Worm (Caenorhabditis elegans) whole organism, young adult: ENCODE results near the gene fbxb-59.
A peak's percentile ranks its signal among the peaks of the same experiment; 100 is the strongest.

Source experiments
- B0261.1 ChIP-seq: sonication (generic microtip); optimal IDR thresholded peaks from 2 replicates; lab custom pipeline; 2016; ENCODE audit warnings: mild to moderate bottlenecking, missing genetic modification characterization, moderate library complexity, missing compliant biosample characterization
- C06A6.2 ChIP-seq: fragments of 200-800 bp; sonication (Bioruptor generic); conservative IDR thresholded peaks from 2 replicates; pipeline ENCODE4 v1.3.6; 2022; ENCODE audit warnings: missing genetic modification characterization, missing compliant biosample characterization
- F10E7.11 ChIP-seq: sonication (generic microtip); optimal IDR thresholded peaks from 2 replicates; lab custom pipeline; 2017; ENCODE audit warnings: mild to moderate bottlenecking, missing genetic modification characterization, moderate library complexity, missing compliant biosample characterization
- F22D6.2 ChIP-seq: sonication (generic microtip); optimal IDR thresholded peaks from 2 replicates; lab custom pipeline; 2016; ENCODE audit warnings: mild to moderate bottlenecking, missing genetic modification characterization, missing compliant biosample characterization
- F52B5.7 ChIP-seq: sonication (generic microtip); optimal IDR thresholded peaks from 2 replicates; lab custom pipeline; 2016; ENCODE audit warnings: mild to moderate bottlenecking, missing genetic modification characterization, missing compliant biosample characterization
- T07F8.4 ChIP-seq: sonication (generic microtip); optimal IDR thresholded peaks from 2 replicates; lab custom pipeline; 2016; ENCODE audit warnings: mild to moderate bottlenecking, missing genetic modification characterization, moderate library complexity, missing compliant biosample characterization
- Y53F4B.3 ChIP-seq: fragments of 200-800 bp; sonication (Bioruptor generic); IDR thresholded peaks from 2 replicates; pipeline ENCODE4 v1.3.6; 2022; ENCODE audit warnings: missing genetic modification reagents, missing genetic modification characterization, missing compliant biosample characterization
- Y53G8AR.9 ChIP-seq: fragments of 200-800 bp; sonication (Bioruptor generic); conservative IDR thresholded peaks from 2 replicates; pipeline ENCODE4 v1.3.6; 2022; ENCODE audit warnings: missing genetic modification reagents, missing genetic modification characterization, missing compliant biosample characterization
- Y56A3A.18 ChIP-seq: fragments of 200-800 bp; sonication (Bioruptor generic); IDR thresholded peaks from 2 replicates; pipeline ENCODE4 v1.3.6; 2022; ENCODE audit warnings: missing genetic modification reagents, missing genetic modification characterization, missing compliant biosample characterization
- ZK185.1 ChIP-seq: sonication (generic microtip); optimal IDR thresholded peaks from 2 replicates; lab custom pipeline; 2016; ENCODE audit warnings: mild to moderate bottlenecking, missing genetic modification characterization, missing compliant biosample characterization; ENCODE audit not compliant: poor library complexity, severe bottlenecking
- akir-1 ChIP-seq: fragments of 200-800 bp; sonication (Bioruptor generic); optimal IDR thresholded peaks from 2 replicates; lab custom pipeline; 2018; ENCODE audit warnings: mild to moderate bottlenecking, missing genetic modification characterization, moderate library complexity, missing compliant biosample characterization
- attf-5 ChIP-seq: fragments of 200-800 bp; sonication (Bioruptor generic); optimal IDR thresholded peaks from 2 replicates; lab custom pipeline; 2018; ENCODE audit warnings: mild to moderate bottlenecking, missing genetic modification characterization, missing compliant biosample characterization
- attf-6 ChIP-seq: fragments of 200-800 bp; sonication (Bioruptor generic); IDR thresholded peaks from 2 replicates; pipeline ENCODE4 v1.3.6; 2022; ENCODE audit warnings: missing genetic modification reagents, missing genetic modification characterization, missing compliant biosample characterization
- bed-2 ChIP-seq: fragments of 200-800 bp; sonication (Bioruptor generic); IDR thresholded peaks from 2 replicates; pipeline ENCODE4 v1.3.6; 2022; ENCODE audit warnings: missing genetic modification reagents, missing genetic modification characterization, missing compliant biosample characterization
- ccch-3 ChIP-seq: fragments of 200-800 bp; sonication (Bioruptor generic); optimal IDR thresholded peaks from 2 replicates; lab custom pipeline; 2018; ENCODE audit warnings: mild to moderate bottlenecking, missing genetic modification characterization, missing compliant biosample characterization
- cebp-1 ChIP-seq, 2 experiments: fragments of 200-800 bp in 1 of 2; sonication (Bioruptor generic) in 1 of 2; sonication (generic microtip) in 1 of 2; IDR thresholded peaks in 1 of 2; optimal IDR thresholded peaks in 1 of 2; 2 replicates each; pipeline versions ENCODE4 v1.3.6 to Lab custom; 2017 to 2022; ENCODE audit warnings: missing compliant biosample characterization in 2 of 2, missing genetic modification characterization in 2 of 2, mild to moderate bottlenecking in 1 of 2, missing genetic modification reagents in 1 of 2, moderate library complexity in 1 of 2
- ceh-100 ChIP-seq: fragments of 200-800 bp; sonication (Bioruptor generic); IDR thresholded peaks from 2 replicates; pipeline ENCODE4 v1.3.6; 2022; ENCODE audit warnings: missing genetic modification reagents, missing genetic modification characterization, missing compliant biosample characterization
- ceh-58 ChIP-seq: fragments of 200-800 bp; sonication (Bioruptor generic); IDR thresholded peaks from 2 replicates; pipeline ENCODE4 v1.3.6; 2022; ENCODE audit warnings: missing genetic modification characterization, missing compliant biosample characterization
- chd-7 ChIP-seq: sonication (generic microtip); optimal IDR thresholded peaks from 2 replicates; lab custom pipeline; 2016; ENCODE audit warnings: mild to moderate bottlenecking, missing genetic modification characterization, moderate library complexity, missing compliant biosample characterization
- die-1 ChIP-seq: sonication (generic microtip); optimal IDR thresholded peaks from 2 replicates; lab custom pipeline; 2016; ENCODE audit warnings: missing genotype, mild to moderate bottlenecking, missing genetic modification characterization, missing compliant biosample characterization
- egl-18 ChIP-seq: fragments of 200-800 bp; sonication (Bioruptor generic); IDR thresholded peaks from 2 replicates; pipeline ENCODE4 v1.3.6; 2022; ENCODE audit warnings: missing genetic modification reagents, missing genetic modification characterization, missing compliant biosample characterization
- gei-17 ChIP-seq: fragments of 200-800 bp; sonication (Bioruptor generic); optimal IDR thresholded peaks from 2 replicates; lab custom pipeline; 2018; ENCODE audit warnings: mild to moderate bottlenecking, missing genetic modification characterization, missing compliant biosample characterization
- him-1 ChIP-seq: sonication (generic microtip); optimal IDR thresholded peaks from 2 replicates; lab custom pipeline; 2016; ENCODE audit warnings: missing genotype, missing genetic modification reagents, missing genetic modification characterization, missing compliant biosample characterization
- hmg-1.2 ChIP-seq: fragments of 200-800 bp; sonication (Bioruptor generic); IDR thresholded peaks from 2 replicates; pipeline ENCODE4 v1.3.6; 2022; ENCODE audit warnings: missing genetic modification reagents, missing genetic modification characterization, missing compliant biosample characterization
- hrde-1 ChIP-seq: sonication (generic microtip); optimal IDR thresholded peaks from 2 replicates; lab custom pipeline; 2016; ENCODE audit warnings: missing genetic modification characterization, mild to moderate bottlenecking, missing compliant biosample characterization, moderate library complexity, missing genotype, missing genetic modification reagents, borderline replicate concordance
- hsf-1 ChIP-seq: fragments of 200-800 bp; sonication (Bioruptor generic); IDR thresholded peaks from 2 replicates; pipeline ENCODE4 v1.3.6; 2022; ENCODE audit warnings: missing genetic modification reagents, missing genetic modification characterization, missing compliant biosample characterization
- let-526 ChIP-seq: fragments of 200-800 bp; sonication (Bioruptor generic); IDR thresholded peaks from 2 replicates; pipeline ENCODE4 v1.3.6; 2022; ENCODE audit warnings: missing genetic modification reagents, missing genetic modification characterization, missing compliant biosample characterization
- let-607 ChIP-seq, 2 experiments: fragments of 200-800 bp in 1 of 2; sonication (Bioruptor generic) in 1 of 2; sonication (generic microtip) in 1 of 2; optimal IDR thresholded peaks; 2 replicates each; lab custom pipeline; 2016 to 2018; ENCODE audit warnings: mild to moderate bottlenecking in 2 of 2, missing compliant biosample characterization in 2 of 2, missing genetic modification characterization in 2 of 2, moderate library complexity in 2 of 2, missing genotype in 1 of 2
- lin-26 ChIP-seq: fragments of 200-800 bp; sonication (Bioruptor generic); IDR thresholded peaks from 2 replicates; pipeline ENCODE4 v1.3.6; 2022; ENCODE audit warnings: missing genetic modification reagents, missing genetic modification characterization, missing compliant biosample characterization
- lin-35 ChIP-seq, 3 experiments: fragments of 150-350 bp in 2 of 3; sonication (generic microtip) in 1 of 3; optimal IDR thresholded peaks; 2 replicates each; lab custom pipeline; 2014 to 2018; ENCODE audit warnings: missing biosample characterization in 3 of 3, missing genetic modification characterization in 3 of 3, missing genetic modification reagents in 3 of 3
- lin-40 ChIP-seq: sonication (generic microtip); optimal IDR thresholded peaks from 2 replicates; lab custom pipeline; 2016; ENCODE audit warnings: missing genetic modification characterization, mild to moderate bottlenecking, missing compliant biosample characterization, missing genotype, missing genetic modification reagents
- lin-54 ChIP-seq: fragments of 200-800 bp; sonication (Bioruptor generic); optimal IDR thresholded peaks from 2 replicates; lab custom pipeline; 2018; ENCODE audit warnings: mild to moderate bottlenecking, missing genetic modification characterization, missing compliant biosample characterization
- madf-10 ChIP-seq: sonication (generic microtip); optimal IDR thresholded peaks from 2 replicates; lab custom pipeline; 2016; ENCODE audit warnings: mild to moderate bottlenecking, missing genetic modification characterization, missing compliant biosample characterization
- madf-6 ChIP-seq: fragments of 200-800 bp; sonication (Bioruptor generic); IDR thresholded peaks from 2 replicates; pipeline ENCODE4 v1.3.6; 2022; ENCODE audit warnings: missing genetic modification reagents, missing genetic modification characterization, missing compliant biosample characterization
- mcd-1 ChIP-seq: fragments of 200-800 bp; sonication (Bioruptor generic); IDR thresholded peaks from 2 replicates; pipeline ENCODE4 v1.3.6; 2022; ENCODE audit warnings: missing genetic modification reagents, missing genetic modification characterization, missing compliant biosample characterization
- mel-28 ChIP-seq: sonication (generic microtip); optimal IDR thresholded peaks from 2 replicates; lab custom pipeline; 2016; ENCODE audit warnings: borderline replicate concordance, mild to moderate bottlenecking, missing genetic modification characterization, missing compliant biosample characterization
- mxl-1 ChIP-seq: sonication (generic microtip); optimal IDR thresholded peaks from 2 replicates; lab custom pipeline; 2016; ENCODE audit warnings: missing genetic modification characterization, missing compliant biosample characterization
- nhr-179 ChIP-seq: sonication (generic microtip); optimal IDR thresholded peaks from 2 replicates; lab custom pipeline; 2016; ENCODE audit warnings: mild to moderate bottlenecking, missing genetic modification characterization, missing compliant biosample characterization
- nhr-80 ChIP-seq: sonication (generic microtip); optimal IDR thresholded peaks from 2 replicates; lab custom pipeline; 2016; ENCODE audit warnings: missing genetic modification characterization, missing compliant biosample characterization
- pbrm-1 ChIP-seq: fragments of 200-800 bp; sonication (Bioruptor generic); IDR thresholded peaks from 2 replicates; pipeline ENCODE4 v1.3.6; 2022; ENCODE audit warnings: missing genetic modification reagents, missing genetic modification characterization, missing compliant biosample characterization
- rcor-1 ChIP-seq: fragments of 200-800 bp; sonication (Bioruptor generic); IDR thresholded peaks from 2 replicates; pipeline ENCODE4 v1.3.6; 2022; ENCODE audit warnings: missing genetic modification reagents, missing genetic modification characterization, missing compliant biosample characterization
- rpc-1 ChIP-seq, 2 experiments: fragments of 150-350 bp in 1 of 2; sonication (generic microtip) in 1 of 2; optimal IDR thresholded peaks; 2 replicates each; lab custom pipeline; 2014 to 2018; ENCODE audit warnings: missing biosample characterization in 1 of 2, missing genetic modification characterization in 1 of 2, missing genetic modification reagents in 1 of 2, missing genotype in 1 of 2
- sea-2 ChIP-seq: fragments of 200-800 bp; sonication (Bioruptor generic); IDR thresholded peaks from 2 replicates; pipeline ENCODE4 v1.3.6; 2022; ENCODE audit warnings: missing genetic modification characterization, missing compliant biosample characterization
- tlf-1 ChIP-seq: fragments of 200-800 bp; sonication (Bioruptor generic); optimal IDR thresholded peaks from 2 replicates; lab custom pipeline; 2018; ENCODE audit warnings: mild to moderate bottlenecking, missing genetic modification characterization, missing compliant biosample characterization
- ztf-26 ChIP-seq: sonication (generic microtip); optimal IDR thresholded peaks from 2 replicates; lab custom pipeline; 2017; ENCODE audit warnings: missing genetic modification characterization, missing compliant biosample characterization

Gene fbxb-59

DNA sequence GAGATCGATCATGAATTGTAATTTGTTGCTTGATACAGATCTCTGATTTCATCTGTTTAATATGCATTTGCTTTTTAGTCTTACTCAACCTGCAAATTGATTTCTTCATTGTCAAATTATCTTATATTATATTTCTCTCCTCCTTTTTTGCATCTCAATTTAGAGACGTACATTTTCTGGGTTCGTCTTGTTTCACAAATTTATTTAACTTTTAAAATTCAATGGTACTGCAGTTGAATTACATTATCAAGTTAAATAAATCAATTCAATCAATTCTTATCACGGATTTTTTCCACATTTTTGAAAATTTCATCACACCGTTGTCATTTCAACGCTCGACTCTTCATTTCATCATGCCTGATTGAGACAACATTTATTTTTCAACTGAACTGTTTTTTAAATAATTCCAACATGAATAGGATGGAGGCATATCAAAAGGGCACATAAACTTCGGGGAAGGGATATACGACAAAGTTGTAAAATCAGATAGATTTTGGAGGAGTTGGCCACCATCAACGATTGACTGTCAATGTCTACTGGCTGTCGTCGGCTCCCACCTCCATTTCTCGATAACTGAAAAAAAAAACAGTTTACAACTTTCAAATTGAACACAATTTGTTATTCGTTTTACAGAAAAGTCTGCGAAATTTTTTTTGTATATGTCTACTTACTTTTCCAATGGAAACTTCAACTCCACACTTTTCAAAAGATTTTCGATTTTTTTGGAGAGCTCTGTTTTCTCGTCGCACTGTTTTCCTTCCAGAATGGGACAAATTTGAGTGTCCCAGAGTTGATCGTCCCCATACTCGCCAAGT, 43.5 kb downstream of the fbxb-59 start (continued):
- TF ChIP-seq mel-28 (tag; lab: Kevin White, UChicago), result no peak
- peak; percentile 70 for TF ChIP-seq cebp-1 (GFP tag; IDR thresholded peaks at IDR 0.05; lab: Robert Waterston, UW)
- TF ChIP-seq cebp-1 (tag; optimal IDR thresholded peaks at IDR 0.05; lab: Kevin White, UChicago), result peak; percentile 85
- no peak for TF ChIP-seq attf-6 (GFP tag; lab: Robert Waterston, UW)
- TF ChIP-seq rcor-1, result no peak
- peak; percentile 4; the same call in 1 of the 2 replicates for TF ChIP-seq pbrm-1 (GFP tag; lab: Robert Waterston, UW)
- TF ChIP-seq lin-35 (GFP tag; optimal IDR thresholded peaks at IDR 0.05; lab: Kevin White, UChicago), result no peak
- TF ChIP-seq rpc-1 (optimal IDR thresholded peaks at IDR 0.05; lab: Kevin White, UChicago), result no peak
- TF ChIP-seq rpc-1 (tag; optimal IDR thresholded peaks at IDR 0.05; lab: Kevin White, UChicago), result no peak
- TF ChIP-seq Y53G8AR.9 (GFP tag; lab: Robert Waterston, UW), result peak; percentile 81
- no peak; the same call in 1 of the 2 replicates for TF ChIP-seq madf-6 (GFP tag; lab: Robert Waterston, UW)
- TF ChIP-seq mcd-1 (GFP tag; lab: Robert Waterston, UW), result no peak
- no peak for TF ChIP-seq hmg-1.2 (GFP tag; lab: Robert Waterston, UW)
- TF ChIP-seq lin-40 (tag; lab: Kevin White, UChicago), result no peak
- no peak for TF ChIP-seq chd-7 (tag; lab: Kevin White, UChicago)
- peak; percentile 44 for TF ChIP-seq madf-10 (tag; lab: Kevin White, UChicago)
- no peak for TF ChIP-seq C06A6.2
- no peak for TF ChIP-seq let-607 (tag; optimal IDR thresholded peaks at IDR 0.05; lab: Kevin White, UChicago)
- TF ChIP-seq F52B5.7, result no peak
- no peak for TF ChIP-seq F22D6.2 (tag; lab: Kevin White, UChicago)
- peak; percentile 16 for TF ChIP-seq nhr-80 (tag; lab: Kevin White, UChicago)
- TF ChIP-seq F10E7.11 (tag; lab: Kevin White, UChicago), result no peak
- no peak for TF ChIP-seq hrde-1 (tag; lab: Kevin White, UChicago)
- TF ChIP-seq let-526, result no peak
- peak; percentile 26 for TF ChIP-seq tlf-1 (GFP tag; lab: Kevin White, UChicago)
- TF ChIP-seq him-1 (tag; lab: Kevin White, UChicago), result no peak
- TF ChIP-seq Y53F4B.3 (GFP tag; lab: Robert Waterston, UW), result no peak
- TF ChIP-seq T07F8.4 (tag; lab: Kevin White, UChicago), result no peak
- no peak for TF ChIP-seq egl-18 (GFP tag; lab: Robert Waterston, UW)
- no peak for TF ChIP-seq B0261.1 (tag; lab: Kevin White, UChicago)
- TF ChIP-seq bed-2 (GFP tag; lab: Robert Waterston, UW), result no peak
- no peak for TF ChIP-seq ZK185.1
- TF ChIP-seq hsf-1 (GFP tag; lab: Robert Waterston, UW), result no peak
- no peak for TF ChIP-seq ceh-100
- no peak for TF ChIP-seq gei-17 (GFP tag; lab: Kevin White, UChicago)
- TF ChIP-seq attf-5 (GFP tag; lab: Kevin White, UChicago), result peak; percentile 69
- no peak for TF ChIP-seq mxl-1 (tag; lab: Kevin White, UChicago)
- no peak for TF ChIP-seq ccch-3 (GFP tag; lab: Kevin White, UChicago)
- TF ChIP-seq lin-26, result no peak
- no peak for TF ChIP-seq nhr-179 (tag; lab: Kevin White, UChicago)
- peak; percentile 30 for TF ChIP-seq lin-54 (GFP tag; lab: Kevin White, UChicago)
- no peak for TF ChIP-seq ceh-58 (GFP tag; lab: Robert Waterston, UW)
- TF ChIP-seq die-1 (tag; lab: Kevin White, UChicago), result no peak
- TF ChIP-seq ztf-26 (tag; lab: Kevin White, UChicago), result no peak
- TF ChIP-seq akir-1 (GFP tag; lab: Kevin White, UChicago), result no peak
- no peak for TF ChIP-seq sea-2 (GFP tag; lab: Robert Waterston, UW)
- TF ChIP-seq Y56A3A.18 (GFP tag; lab: Robert Waterston, UW), result peak; percentile 6
- TF ChIP-seq, all 124 proteins: peak for 18
